Worm (Caenorhabditis elegans) whole organism, L1 larva: ENCODE measurements around the gene ugt-66.

Experiments
- F16B12.6 ChIP-seq: fragments of 150-350 bp; optimal IDR thresholded peaks from 2 replicates; lab custom pipeline; 2014; ENCODE audit warnings: missing biosample characterization, missing genetic modification characterization
- aly-2 ChIP-seq: fragments of 150-350 bp; optimal IDR thresholded peaks from 2 replicates; lab custom pipeline; 2014; ENCODE audit warnings: missing biosample characterization, missing genetic modification characterization
- ama-1 ChIP-seq: fragments of 150-350 bp; optimal IDR thresholded peaks from 2 replicates; lab custom pipeline; 2014
- ceh-82 ChIP-seq, 3 experiments: fragments of 150-350 bp in 1 of 3; sonication (generic microtip) in 2 of 3; optimal IDR thresholded peaks; 2 replicates each; lab custom pipeline; 2014 to 2017; ENCODE audit warnings: missing biosample characterization in 3 of 3, missing genetic modification characterization in 3 of 3
- lin-13 ChIP-seq: fragments of 150-350 bp; optimal IDR thresholded peaks from 2 replicates; lab custom pipeline; 2014; ENCODE audit warnings: missing biosample characterization, missing genetic modification reagents, missing genetic modification characterization
- lin-39 ChIP-seq: fragments of 150-350 bp; optimal IDR thresholded peaks from 2 replicates; lab custom pipeline; 2014; ENCODE audit warnings: missing biosample characterization, missing genetic modification reagents, missing genetic modification characterization
- lir-3 ChIP-seq: sonication (generic microtip); optimal IDR thresholded peaks from 2 replicates; lab custom pipeline; 2016; ENCODE audit warnings: mild to moderate bottlenecking, missing genetic modification characterization, moderate library complexity, missing compliant biosample characterization; ENCODE audit not compliant: poor library complexity
- mep-1 ChIP-seq: fragments of 150-350 bp; optimal IDR thresholded peaks from 2 replicates; lab custom pipeline; 2014; ENCODE audit warnings: missing biosample characterization, missing genetic modification characterization
- nhr-11 ChIP-seq: fragments of 150-350 bp; optimal IDR thresholded peaks from 2 replicates; lab custom pipeline; 2014; ENCODE audit warnings: missing biosample characterization, missing genetic modification characterization
- nhr-76 ChIP-seq: sonication (generic microtip); optimal IDR thresholded peaks from 2 replicates; lab custom pipeline; 2017; ENCODE audit warnings: missing biosample characterization, missing genetic modification characterization
- snpc-4 ChIP-seq: fragments of 150-350 bp; optimal IDR thresholded peaks from 2 replicates; lab custom pipeline; 2014; ENCODE audit warnings: missing biosample characterization, missing genetic modification characterization
- sox-4 ChIP-seq: sonication (generic microtip); optimal IDR thresholded peaks from 2 replicates; lab custom pipeline; 2016; ENCODE audit warnings: missing genetic modification characterization, missing compliant biosample characterization
- unc-86 ChIP-seq: sonication (generic microtip); optimal IDR thresholded peaks from 2 replicates; lab custom pipeline; 2016; ENCODE audit warnings: missing genetic modification characterization, missing compliant biosample characterization

DNA sequence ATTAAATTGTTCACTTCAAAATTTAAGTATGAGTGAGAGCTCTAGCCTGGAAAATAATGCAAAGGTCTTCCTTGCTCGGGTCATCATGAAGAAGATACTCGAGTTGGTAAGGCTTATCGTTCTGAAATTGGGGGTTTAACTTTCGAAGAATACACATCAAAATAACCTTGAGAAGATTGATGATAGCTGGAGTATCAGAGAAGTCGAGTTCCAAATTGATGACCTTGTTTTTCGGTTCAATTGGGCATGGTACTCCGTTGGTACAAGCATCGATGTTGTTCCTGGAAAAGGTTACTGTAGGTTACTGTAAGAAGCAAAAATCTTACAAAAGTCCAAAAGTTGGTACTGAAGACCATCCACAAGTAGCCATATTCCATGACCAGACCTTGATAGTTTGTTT, 18.2 kb downstream of the ugt-66 start:
- TF ChIP-seq nhr-11 (tag; lab: Kevin White, UChicago) (no peak), unc-86 (no peak), aly-2 (tag; lab: Kevin White, UChicago) (no peak), lir-3 (no peak), ceh-82 (tag; optimal IDR thresholded peaks at IDR 0.05; lab: Kevin White, UChicago) (no peak), sox-4 (tag; lab: Kevin White, UChicago) (no peak), lin-39 (no peak), nhr-76 (tag; lab: Kevin White, UChicago) (no peak), F16B12.6 (tag; lab: Kevin White, UChicago) (no peak), mep-1 (tag; lab: Kevin White, UChicago) (no peak), lin-13 (GFP tag; lab: Kevin White, UChicago) (no peak), ama-1 (lab: Kevin White, UChicago) (no peak), snpc-4 (tag; lab: Kevin White, UChicago) (no peak)
